Worm (Caenorhabditis elegans): ENCODE results near the gene W02G9.3.

Gene W02G9.3

DNA sequence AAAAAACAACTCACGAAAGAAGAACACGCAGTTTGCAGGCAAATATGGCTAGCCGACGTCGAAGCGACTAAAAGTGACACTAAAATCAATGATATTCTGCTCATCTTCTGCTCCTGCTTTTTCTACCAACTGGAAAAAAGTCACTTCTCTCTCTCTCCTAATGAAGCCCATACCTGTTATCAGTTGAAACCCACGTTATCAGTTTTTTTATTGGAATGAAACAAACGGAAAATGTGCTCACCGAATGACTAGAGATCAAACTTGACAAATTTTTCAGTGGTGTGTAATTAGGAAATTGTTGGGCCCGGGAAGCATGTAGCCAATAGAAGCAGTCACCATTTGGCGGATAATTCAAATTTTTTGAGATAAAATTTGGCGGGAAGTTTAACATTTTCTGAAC is 38.6 kb downstream of the W02G9.3 start, which contains the start of gene C24B9.3:
Gene C24B9.3 (minus strand): TSS at position 171 of the 400 bp plus-strand sequence.
- TF ChIP-seq ceh-16 (tag; optimal IDR thresholded peaks at IDR 0.05) (no peak), sma-9 (GFP tag; optimal IDR thresholded peaks at IDR 0.05) (peak; percentile 39), sma-9 (tag; optimal IDR thresholded peaks at IDR 0.05) (no peak), egl-27 (tag; optimal IDR thresholded peaks at IDR 0.05) (no peak), crh-2 (tag; optimal IDR thresholded peaks at IDR 0.05) (peak; percentile 8), F13H6.1 (tag; optimal IDR thresholded peaks at IDR 0.05) (no peak), gmeb-1 (tag; optimal IDR thresholded peaks at IDR 0.05) (peak; percentile 5), fos-1 (tag; optimal IDR thresholded peaks at IDR 0.05) (peak; percentile 69)

DNA sequence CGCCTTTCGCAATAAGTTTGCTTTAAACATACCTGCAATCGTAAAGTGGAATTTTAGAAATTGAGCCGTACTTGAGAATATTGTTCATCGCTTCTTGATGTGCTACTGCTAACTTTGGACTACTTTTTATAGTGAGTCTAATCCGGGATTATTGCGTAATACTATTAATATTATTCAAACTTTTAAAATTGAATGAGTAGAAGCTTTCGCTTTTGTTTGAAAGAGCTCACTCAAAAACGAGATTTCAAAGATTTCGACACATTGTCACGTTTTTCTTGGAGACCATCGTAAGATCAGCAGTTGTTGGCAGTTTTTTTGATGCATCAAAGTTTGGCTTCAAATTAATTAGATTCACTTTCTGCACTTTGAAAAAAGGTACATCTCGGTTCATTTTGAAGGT is 40.7 kb downstream of the W02G9.3 start, which contains the start of gene srt-28:
Gene srt-28 (minus strand): TSS at position 101 of the 400 bp plus-strand sequence.
- TF ChIP-seq C34F6.9 (tag; optimal IDR thresholded peaks at IDR 0.05) (no peak), lin-13 (GFP tag; optimal IDR thresholded peaks at IDR 0.05) (no peak), mdl-1 (tag; optimal IDR thresholded peaks at IDR 0.05) (no peak), elt-1 (tag; optimal IDR thresholded peaks at IDR 0.05) (no peak), unc-39 (tag; optimal IDR thresholded peaks at IDR 0.05) (no peak), zag-1 (tag; optimal IDR thresholded peaks at IDR 0.05) (no peak), elt-3 (tag; optimal IDR thresholded peaks at IDR 0.05) (no peak), lin-39 (tag; optimal IDR thresholded peaks at IDR 0.05) (no peak), mbf-1 (tag; optimal IDR thresholded peaks at IDR 0.05) (no peak), ama-1 (optimal IDR thresholded peaks at IDR 0.05) (no peak), sma-3 (GFP tag; optimal IDR thresholded peaks at IDR 0.05) (no peak), unc-55 (GFP tag; optimal IDR thresholded peaks at IDR 0.05) (no peak), mab-5 (tag; optimal IDR thresholded peaks at IDR 0.05) (no peak)

DNA sequence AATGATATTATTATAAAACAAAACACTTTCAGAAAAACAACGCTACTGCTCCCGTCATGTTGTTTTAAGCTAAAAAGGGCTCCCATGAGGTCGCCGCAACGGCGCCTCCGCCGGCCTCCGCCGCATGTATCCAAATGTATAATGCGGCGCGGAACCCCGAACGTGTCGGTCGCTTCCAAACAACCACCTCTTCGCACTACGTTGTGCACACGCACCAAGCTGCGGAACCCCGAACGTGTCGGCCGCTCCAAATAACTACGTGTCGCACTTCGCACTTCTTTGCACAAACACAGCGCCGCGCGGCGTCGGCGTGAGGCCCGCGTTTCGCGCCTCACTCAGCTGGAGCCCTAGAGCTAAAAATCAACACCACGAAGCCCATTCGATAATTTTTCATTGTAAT is 44.1 kb downstream of the W02G9.3 start:
- TF ChIP-seq skn-1 (tag; optimal IDR thresholded peaks at IDR 0.05) (no peak), nhr-6 (tag; optimal IDR thresholded peaks at IDR 0.05) (no peak), mdl-1 (tag; optimal IDR thresholded peaks at IDR 0.05) (no peak), ceh-82 (tag; optimal IDR thresholded peaks at IDR 0.05) (no peak), sma-9 (GFP tag; optimal IDR thresholded peaks at IDR 0.05) (no peak), sma-9 (tag; optimal IDR thresholded peaks at IDR 0.05) (no peak), dmd-4 (tag; optimal IDR thresholded peaks at IDR 0.05) (no peak), crh-2 (tag; optimal IDR thresholded peaks at IDR 0.05) (no peak), nhr-10 (tag; optimal IDR thresholded peaks at IDR 0.05) (no peak), nhr-25 (tag; optimal IDR thresholded peaks at IDR 0.05) (no peak), ZK546.5 (tag; optimal IDR thresholded peaks at IDR 0.05) (no peak), ama-1 (optimal IDR thresholded peaks at IDR 0.05) (no peak), F13H6.1 (tag; optimal IDR thresholded peaks at IDR 0.05) (no peak), nhr-129 (tag; optimal IDR thresholded peaks at IDR 0.05) (no peak)

DNA sequence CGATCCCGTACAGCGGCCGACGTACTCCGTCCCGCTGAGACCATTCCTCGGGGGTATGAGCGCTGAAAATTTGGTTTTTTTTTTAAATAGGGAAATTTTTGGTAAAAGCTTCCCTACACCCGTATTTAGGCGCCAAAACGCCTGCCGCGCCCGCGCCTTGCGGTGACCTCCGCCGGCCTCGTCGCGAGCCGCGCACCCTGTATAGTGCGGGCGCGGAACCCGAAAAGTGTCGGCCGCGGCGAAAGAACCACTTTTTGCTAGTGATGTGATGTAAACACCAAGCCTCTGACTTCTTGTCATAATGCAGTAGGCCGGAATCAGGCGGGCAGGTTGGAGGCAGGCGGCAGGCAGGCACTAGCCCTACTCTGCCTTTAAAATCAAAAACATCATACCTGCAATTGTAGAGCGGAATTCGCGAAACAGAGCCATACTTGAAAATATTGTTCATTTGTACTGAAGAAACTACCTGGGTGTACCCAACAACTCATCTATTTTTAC is 46.0 kb downstream of the W02G9.3 start, which contains the start of gene srt-29:
Gene srt-29 (minus strand): TSS at position 448 of the 498 bp plus-strand sequence.
- TF ChIP-seq crh-2 (tag; optimal IDR thresholded peaks at IDR 0.05): no peak
- no peak for TF ChIP-seq Y55F3AM.14 (GFP tag; optimal IDR thresholded peaks at IDR 0.05)
- no peak for TF ChIP-seq R02D3.7 (tag; optimal IDR thresholded peaks at IDR 0.05)
- TF ChIP-seq dmd-4 (tag; optimal IDR thresholded peaks at IDR 0.05): no peak
- TF ChIP-seq sem-4 (tag; optimal IDR thresholded peaks at IDR 0.05): no peak
- no peak for TF ChIP-seq unc-39 (tag; optimal IDR thresholded peaks at IDR 0.05)

DNA sequence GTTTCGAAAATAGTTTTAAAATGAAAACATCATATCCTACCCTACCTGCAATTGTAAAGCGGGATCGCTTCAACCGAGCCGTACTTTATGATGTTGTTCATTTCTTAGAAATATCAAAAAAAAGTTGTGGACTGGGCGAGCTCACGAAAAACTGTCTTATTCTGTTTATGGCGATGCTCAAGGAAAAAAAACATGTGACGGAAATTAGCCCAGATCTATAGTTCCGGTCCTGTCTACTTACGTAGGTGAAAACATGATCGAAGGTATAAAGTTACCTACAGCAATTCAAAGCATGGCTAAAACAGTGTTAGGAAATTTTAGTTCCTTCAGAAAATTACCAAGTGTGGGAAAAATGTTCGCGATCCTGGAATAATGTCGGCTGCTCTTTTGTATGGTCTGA is 48.0 kb downstream of the W02G9.3 start, which contains the start of gene srt-27:
Gene srt-27 (minus strand): TSS at position 101 of the 400 bp plus-strand sequence.
- TF ChIP-seq sem-4 (tag; optimal IDR thresholded peaks at IDR 0.05): no peak
- no peak for TF ChIP-seq R02D3.7 (tag; optimal IDR thresholded peaks at IDR 0.05)
- TF ChIP-seq aly-2 (tag; optimal IDR thresholded peaks at IDR 0.05): no peak
- no peak for TF ChIP-seq ztf-11 (tag; optimal IDR thresholded peaks at IDR 0.05)
- no peak for TF ChIP-seq skn-1 (tag; optimal IDR thresholded peaks at IDR 0.05)
- TF ChIP-seq nhr-12 (tag; optimal IDR thresholded peaks at IDR 0.05): no peak
- TF ChIP-seq snpc-4 (tag; optimal IDR thresholded peaks at IDR 0.05): no peak
- TF ChIP-seq sma-3 (GFP tag; optimal IDR thresholded peaks at IDR 0.05): no peak
- no peak for TF ChIP-seq lin-39 (tag; optimal IDR thresholded peaks at IDR 0.05)
- TF ChIP-seq nhr-6 (tag; optimal IDR thresholded peaks at IDR 0.05): no peak
- TF ChIP-seq mbf-1 (tag; optimal IDR thresholded peaks at IDR 0.05): no peak

Data from whole organism, L2 larva.